Worm (Caenorhabditis elegans) whole organism, young adult: Measurements from ENCODE around the gene acp-5.
A peak's percentile ranks its signal among the peaks of the same experiment; 100 is the strongest.

ENCODE experiments used
- B0336.3 ChIP-seq: fragments of 200-800 bp; sonication (Bioruptor generic); IDR thresholded peaks from 2 replicates; pipeline ENCODE4 v1.3.6; 2022; ENCODE audit warnings: missing genetic modification characterization, missing compliant biosample characterization
- C06A6.2 ChIP-seq: fragments of 200-800 bp; sonication (Bioruptor generic); conservative IDR thresholded peaks from 2 replicates; pipeline ENCODE4 v1.3.6; 2022; ENCODE audit warnings: missing genetic modification characterization, missing compliant biosample characterization
- F23B12.7 ChIP-seq: sonication (generic microtip); optimal IDR thresholded peaks from 2 replicates; lab custom pipeline; 2017; ENCODE audit warnings: missing genetic modification characterization, mild to moderate bottlenecking, missing compliant biosample characterization, antibody characterized with exemption, moderate library complexity; ENCODE audit not compliant: insufficient read depth
- K12H6.12 ChIP-seq: fragments of 200-800 bp; sonication (Bioruptor generic); optimal IDR thresholded peaks from 2 replicates; lab custom pipeline; 2018; ENCODE audit warnings: mild to moderate bottlenecking, missing genetic modification characterization, missing compliant biosample characterization
- T26A5.8 ChIP-seq: sonication (generic microtip); optimal IDR thresholded peaks from 2 replicates; lab custom pipeline; 2016; ENCODE audit warnings: missing genetic modification characterization, missing compliant biosample characterization
- Y53F4B.3 ChIP-seq: fragments of 200-800 bp; sonication (Bioruptor generic); IDR thresholded peaks from 2 replicates; pipeline ENCODE4 v1.3.6; 2022; ENCODE audit warnings: missing genetic modification reagents, missing genetic modification characterization, missing compliant biosample characterization
- Y53G8AR.9 ChIP-seq: fragments of 200-800 bp; sonication (Bioruptor generic); conservative IDR thresholded peaks from 2 replicates; pipeline ENCODE4 v1.3.6; 2022; ENCODE audit warnings: missing genetic modification reagents, missing genetic modification characterization, missing compliant biosample characterization
- Y67H2A.10 ChIP-seq: fragments of 200-800 bp; sonication (Bioruptor generic); conservative IDR thresholded peaks from 2 replicates; pipeline ENCODE4 v1.3.6; 2022; ENCODE audit warnings: missing genetic modification reagents, missing genetic modification characterization, missing compliant biosample characterization
- Y79H2A.3 ChIP-seq: fragments of 200-800 bp; sonication (Bioruptor generic); conservative IDR thresholded peaks from 2 replicates; pipeline ENCODE4 v1.3.6; 2022; ENCODE audit warnings: missing genetic modification reagents, missing genetic modification characterization, missing compliant biosample characterization
- Y95B8A.8 ChIP-seq: fragments of 200-800 bp; sonication (Bioruptor generic); IDR thresholded peaks from 2 replicates; pipeline ENCODE4 v1.3.6; 2022; ENCODE audit warnings: missing genetic modification reagents, missing genetic modification characterization, missing compliant biosample characterization
- akir-1 ChIP-seq: fragments of 200-800 bp; sonication (Bioruptor generic); optimal IDR thresholded peaks from 2 replicates; lab custom pipeline; 2018; ENCODE audit warnings: mild to moderate bottlenecking, missing genetic modification characterization, moderate library complexity, missing compliant biosample characterization
- athp-1 ChIP-seq: sonication (generic microtip); optimal IDR thresholded peaks from 2 replicates; lab custom pipeline; 2017; ENCODE audit warnings: mild to moderate bottlenecking, missing genetic modification characterization, missing compliant biosample characterization
- attf-5 ChIP-seq: fragments of 200-800 bp; sonication (Bioruptor generic); optimal IDR thresholded peaks from 2 replicates; lab custom pipeline; 2018; ENCODE audit warnings: mild to moderate bottlenecking, missing genetic modification characterization, missing compliant biosample characterization
- attf-6 ChIP-seq: fragments of 200-800 bp; sonication (Bioruptor generic); IDR thresholded peaks from 2 replicates; pipeline ENCODE4 v1.3.6; 2022; ENCODE audit warnings: missing genetic modification reagents, missing genetic modification characterization, missing compliant biosample characterization
- bed-1 ChIP-seq: fragments of 200-800 bp; sonication (Bioruptor generic); IDR thresholded peaks from 2 replicates; pipeline ENCODE4 v1.3.6; 2022; ENCODE audit warnings: missing genetic modification reagents, missing genetic modification characterization, missing compliant biosample characterization
- cebp-2 ChIP-seq: fragments of 200-800 bp; sonication (Bioruptor generic); IDR thresholded peaks from 2 replicates; pipeline ENCODE4 v1.3.6; 2022; ENCODE audit warnings: missing genetic modification characterization, missing compliant biosample characterization
- ceh-100 ChIP-seq: fragments of 200-800 bp; sonication (Bioruptor generic); IDR thresholded peaks from 2 replicates; pipeline ENCODE4 v1.3.6; 2022; ENCODE audit warnings: missing genetic modification reagents, missing genetic modification characterization, missing compliant biosample characterization
- ceh-27 ChIP-seq: fragments of 200-800 bp; sonication (Bioruptor generic); optimal IDR thresholded peaks from 2 replicates; lab custom pipeline; 2018; ENCODE audit warnings: mild to moderate bottlenecking, missing genetic modification characterization, moderate library complexity, missing compliant biosample characterization
- ceh-58 ChIP-seq: fragments of 200-800 bp; sonication (Bioruptor generic); IDR thresholded peaks from 2 replicates; pipeline ENCODE4 v1.3.6; 2022; ENCODE audit warnings: missing genetic modification characterization, missing compliant biosample characterization
- ceh-79 ChIP-seq: sonication (generic microtip); optimal IDR thresholded peaks from 2 replicates; lab custom pipeline; 2017; ENCODE audit warnings: mild to moderate bottlenecking, missing genetic modification characterization, missing compliant biosample characterization
- dpff-1 ChIP-seq: sonication (generic microtip); optimal IDR thresholded peaks from 2 replicates; lab custom pipeline; 2017; ENCODE audit warnings: mild to moderate bottlenecking, missing genetic modification characterization, missing compliant biosample characterization
- egl-18 ChIP-seq: fragments of 200-800 bp; sonication (Bioruptor generic); IDR thresholded peaks from 2 replicates; pipeline ENCODE4 v1.3.6; 2022; ENCODE audit warnings: missing genetic modification reagents, missing genetic modification characterization, missing compliant biosample characterization
- egl-44 ChIP-seq: fragments of 200-800 bp; sonication (Bioruptor generic); IDR thresholded peaks from 2 replicates; pipeline ENCODE4 v1.3.6; 2022; ENCODE audit warnings: missing genetic modification reagents, missing genetic modification characterization, missing compliant biosample characterization
- ets-4 ChIP-seq: fragments of 200-800 bp; sonication (Bioruptor generic); optimal IDR thresholded peaks from 2 replicates; lab custom pipeline; 2018; ENCODE audit warnings: mild to moderate bottlenecking, missing genetic modification characterization, missing compliant biosample characterization
- hmg-1.2 ChIP-seq: fragments of 200-800 bp; sonication (Bioruptor generic); IDR thresholded peaks from 2 replicates; pipeline ENCODE4 v1.3.6; 2022; ENCODE audit warnings: missing genetic modification reagents, missing genetic modification characterization, missing compliant biosample characterization
- hmg-20 ChIP-seq: fragments of 200-800 bp; sonication (Bioruptor generic); IDR thresholded peaks from 2 replicates; pipeline ENCODE4 v1.3.6; 2022; ENCODE audit warnings: missing genetic modification reagents, missing genetic modification characterization, missing compliant biosample characterization
- hrde-1 ChIP-seq: sonication (generic microtip); optimal IDR thresholded peaks from 2 replicates; lab custom pipeline; 2016; ENCODE audit warnings: missing genetic modification characterization, mild to moderate bottlenecking, missing compliant biosample characterization, moderate library complexity, missing genotype, missing genetic modification reagents, borderline replicate concordance
- lsl-1 ChIP-seq: fragments of 200-800 bp; sonication (Bioruptor generic); optimal IDR thresholded peaks from 2 replicates; lab custom pipeline; 2018; ENCODE audit warnings: mild to moderate bottlenecking, missing genetic modification characterization, moderate library complexity, missing compliant biosample characterization
- madf-10 ChIP-seq: sonication (generic microtip); optimal IDR thresholded peaks from 2 replicates; lab custom pipeline; 2016; ENCODE audit warnings: mild to moderate bottlenecking, missing genetic modification characterization, missing compliant biosample characterization
- nfyb-1 ChIP-seq: fragments of 200-800 bp; sonication (Bioruptor generic); IDR thresholded peaks from 2 replicates; pipeline ENCODE4 v1.3.6; 2022; ENCODE audit warnings: missing genetic modification reagents, missing genetic modification characterization, missing compliant biosample characterization
- nhr-120 ChIP-seq: fragments of 200-800 bp; sonication (Bioruptor generic); IDR thresholded peaks from 2 replicates; pipeline ENCODE4 v1.3.6; 2022; ENCODE audit warnings: missing genetic modification characterization, missing compliant biosample characterization
- nhr-90 ChIP-seq: sonication (generic microtip); optimal IDR thresholded peaks from 2 replicates; lab custom pipeline; 2016; ENCODE audit warnings: missing genotype, mild to moderate bottlenecking, missing genetic modification characterization, missing compliant biosample characterization
- pbrm-1 ChIP-seq: fragments of 200-800 bp; sonication (Bioruptor generic); IDR thresholded peaks from 2 replicates; pipeline ENCODE4 v1.3.6; 2022; ENCODE audit warnings: missing genetic modification reagents, missing genetic modification characterization, missing compliant biosample characterization
- rcor-1 ChIP-seq: fragments of 200-800 bp; sonication (Bioruptor generic); IDR thresholded peaks from 2 replicates; pipeline ENCODE4 v1.3.6; 2022; ENCODE audit warnings: missing genetic modification reagents, missing genetic modification characterization, missing compliant biosample characterization
- sdz-38 ChIP-seq: sonication (generic microtip); optimal IDR thresholded peaks from 2 replicates; lab custom pipeline; 2016; ENCODE audit warnings: missing genotype, missing genetic modification characterization, missing compliant biosample characterization
- snpc-1.3 ChIP-seq: sonication (generic microtip); optimal IDR thresholded peaks from 2 replicates; lab custom pipeline; 2017; ENCODE audit warnings: missing genetic modification characterization, mild to moderate bottlenecking, missing compliant biosample characterization, antibody characterized with exemption, moderate library complexity, missing genotype, missing genetic modification reagents; ENCODE audit not compliant: insufficient read depth
- snpc-4 ChIP-seq, 5 experiments: fragments of 150-350 bp in 1 of 5; sonication (generic microtip) in 4 of 5; optimal IDR thresholded peaks; 2 replicates each; lab custom pipeline; 2014 to 2018; ENCODE audit warnings: missing genetic modification characterization in 5 of 5, missing biosample characterization in 3 of 5, antibody characterized with exemption in 2 of 5, mild to moderate bottlenecking in 2 of 5, missing compliant biosample characterization in 2 of 5, missing genotype in 2 of 5, moderate library complexity in 2 of 5, missing genetic modification reagents in 1 of 5
- somi-1 ChIP-seq: fragments of 200-800 bp; sonication (Bioruptor generic); optimal IDR thresholded peaks from 2 replicates; lab custom pipeline; 2018; ENCODE audit warnings: mild to moderate bottlenecking, missing genetic modification characterization, missing compliant biosample characterization
- sptf-2 ChIP-seq: fragments of 200-800 bp; sonication (Bioruptor generic); optimal IDR thresholded peaks from 2 replicates; lab custom pipeline; 2018; ENCODE audit warnings: mild to moderate bottlenecking, missing genetic modification characterization, missing compliant biosample characterization
- tbx-9 ChIP-seq: sonication (generic microtip); optimal IDR thresholded peaks from 2 replicates; lab custom pipeline; 2016; ENCODE audit warnings: borderline replicate concordance, missing genetic modification characterization, inconsistent platforms, missing compliant biosample characterization
- tlf-1 ChIP-seq: fragments of 200-800 bp; sonication (Bioruptor generic); optimal IDR thresholded peaks from 2 replicates; lab custom pipeline; 2018; ENCODE audit warnings: mild to moderate bottlenecking, missing genetic modification characterization, missing compliant biosample characterization
- unc-130 ChIP-seq: sonication (generic microtip); optimal IDR thresholded peaks from 2 replicates; lab custom pipeline; 2016; ENCODE audit warnings: missing genetic modification reagents, missing genetic modification characterization, missing compliant biosample characterization
- xnd-1 ChIP-seq: sonication (generic microtip); optimal IDR thresholded peaks from 2 replicates; lab custom pipeline; 2016; ENCODE audit warnings: missing genotype, missing genetic modification reagents, missing genetic modification characterization, missing compliant biosample characterization
- zim-3 ChIP-seq: sonication (generic microtip); optimal IDR thresholded peaks from 2 replicates; lab custom pipeline; 2017; ENCODE audit warnings: mild to moderate bottlenecking, missing genetic modification characterization, moderate library complexity, missing compliant biosample characterization
- ztf-26 ChIP-seq: sonication (generic microtip); optimal IDR thresholded peaks from 2 replicates; lab custom pipeline; 2017; ENCODE audit warnings: missing genetic modification characterization, missing compliant biosample characterization
- ztf-3 ChIP-seq: fragments of 200-800 bp; sonication (Bioruptor generic); optimal IDR thresholded peaks from 2 replicates; lab custom pipeline; 2018; ENCODE audit warnings: mild to moderate bottlenecking, missing genetic modification characterization, missing compliant biosample characterization
- ztf-6 ChIP-seq: fragments of 200-800 bp; sonication (Bioruptor generic); IDR thresholded peaks from 2 replicates; pipeline ENCODE4 v1.3.6; 2022; ENCODE audit warnings: missing genetic modification reagents, missing genetic modification characterization, missing compliant biosample characterization

acp-5 gene

ce11 chrX:5801156-5801592 lies 28.1 kb upstream of the acp-5 start (continued):
- TF ChIP-seq egl-44 (peak; percentile 89), dpff-1 (peak; percentile 51), hmg-1.2 (GFP tag; lab: Robert Waterston, UW) (peak; percentile 94), C06A6.2 (GFP tag; lab: Robert Waterston, UW) (peak; percentile 61; the same call in 1 of the 2 replicates), F23B12.7 (no peak), T26A5.8 (tag; lab: Kevin White, UChicago) (peak; percentile 92), Y67H2A.10 (peak; percentile 35; the same call in 1 of the 2 replicates), ztf-26 (tag; lab: Kevin White, UChicago) (peak; percentile 91), athp-1 (tag; lab: Kevin White, UChicago) (peak; percentile 65), nfyb-1 (GFP tag; lab: Robert Waterston, UW) (peak; percentile 85), Y79H2A.3 (GFP tag; lab: Robert Waterston, UW) (0 out of 2 replicates have a peak, but pooled peaks have one; percentile 63), madf-10 (tag; lab: Kevin White, UChicago) (peak; percentile 84), tlf-1 (GFP tag; lab: Kevin White, UChicago) (peak; percentile 68), Y95B8A.8 (GFP tag; lab: Robert Waterston, UW) (no peak), B0336.3 (peak; percentile 79), attf-5 (GFP tag; lab: Kevin White, UChicago) (peak; percentile 69), ceh-58 (0 out of 2 replicates have a peak, but pooled peaks have one; percentile 47), sptf-2 (no peak), attf-6 (GFP tag; lab: Robert Waterston, UW) (peak; percentile 55; the same call in 1 of the 2 replicates), lsl-1 (GFP tag; lab: Kevin White, UChicago) (peak; percentile 27), akir-1 (peak; percentile 24), nhr-90 (tag; lab: Kevin White, UChicago) (peak; percentile 93), unc-130 (GFP tag; lab: Kevin White, UChicago) (peak; percentile 81), ets-4 (GFP tag; lab: Kevin White, UChicago) (peak; percentile 76), snpc-4 (GFP tag; optimal IDR thresholded peaks at IDR 0.05; lab: Kevin White, UChicago) (peak; percentile 73), snpc-4 (tag; optimal IDR thresholded peaks at IDR 0.05; lab: Kevin White, UChicago) (peak; percentile 11 to 83 (median 78)), nhr-120 (GFP tag; lab: Robert Waterston, UW) (0 out of 2 replicates have a peak, but pooled peaks have one; percentile 25), K12H6.12 (tag; lab: Kevin White, UChicago) (peak; percentile 80), hrde-1 (tag; lab: Kevin White, UChicago) (peak; percentile 54), bed-1 (GFP tag; lab: Robert Waterston, UW) (peak; percentile 90; the same call in 1 of the 2 replicates), pbrm-1 (GFP tag; lab: Robert Waterston, UW) (peak; percentile 91), ceh-27 (GFP tag; lab: Kevin White, UChicago) (peak; percentile 81), somi-1 (peak; percentile 91), egl-18 (GFP tag; lab: Robert Waterston, UW) (no peak), ceh-100 (no peak; the same call in none of the 2 replicates), ceh-79 (tag; lab: Kevin White, UChicago) (peak; percentile 29), xnd-1 (tag; lab: Kevin White, UChicago) (no peak), Y53G8AR.9 (no peak), zim-3 (peak; percentile 89), tbx-9 (tag; lab: Kevin White, UChicago) (no peak), Y53F4B.3 (no peak), snpc-1.3 (peak; percentile 83), sdz-38 (tag; lab: Kevin White, UChicago) (no peak), cebp-2 (peak; percentile 81; the same call in 1 of the 2 replicates), ztf-6 (0 out of 2 replicates have a peak, but pooled peaks have one; percentile 21), hmg-20 (peak; percentile 70), ztf-3 (GFP tag; lab: Kevin White, UChicago) (no peak), rcor-1 (GFP tag; lab: Robert Waterston, UW) (peak; percentile 70)
